Worm (Caenorhabditis elegans) whole organism, young adult: Measurements from ENCODE around the gene pkhm-2.

Source experiments
- D2030.7 ChIP-seq: fragments of 200-800 bp; sonication (Bioruptor generic); IDR thresholded peaks from 2 replicates; pipeline ENCODE4 v1.3.6; 2022; ENCODE audit warnings: missing genetic modification reagents, missing genetic modification characterization, missing compliant biosample characterization
- F23B12.7 ChIP-seq: sonication (generic microtip); optimal IDR thresholded peaks from 2 replicates; lab custom pipeline; 2017; ENCODE audit warnings: missing genetic modification characterization, mild to moderate bottlenecking, missing compliant biosample characterization, antibody characterized with exemption, moderate library complexity; ENCODE audit not compliant: insufficient read depth
- F33H1.4 ChIP-seq: fragments of 200-800 bp; sonication (Bioruptor generic); IDR thresholded peaks from 2 replicates; pipeline ENCODE4 v1.3.6; 2022; ENCODE audit warnings: missing genetic modification reagents, missing genetic modification characterization, missing compliant biosample characterization
- F39B2.1 ChIP-seq: fragments of 200-800 bp; sonication (Bioruptor generic); IDR thresholded peaks from 2 replicates; pipeline ENCODE4 v1.3.6; 2022; ENCODE audit warnings: missing genetic modification reagents, missing genetic modification characterization, missing compliant biosample characterization
- F57C9.4 ChIP-seq: sonication (generic microtip); optimal IDR thresholded peaks from 2 replicates; lab custom pipeline; 2017; ENCODE audit warnings: mild to moderate bottlenecking, missing genetic modification characterization, missing compliant biosample characterization
- K11D2.4 ChIP-seq: fragments of 200-800 bp; sonication (Bioruptor generic); IDR thresholded peaks from 2 replicates; pipeline ENCODE4 v1.3.6; 2022; ENCODE audit warnings: missing genetic modification reagents, missing genetic modification characterization, missing compliant biosample characterization
- K12H6.12 ChIP-seq: fragments of 200-800 bp; sonication (Bioruptor generic); optimal IDR thresholded peaks from 2 replicates; lab custom pipeline; 2018; ENCODE audit warnings: mild to moderate bottlenecking, missing genetic modification characterization, missing compliant biosample characterization
- atf-7 ChIP-seq: sonication (generic microtip); optimal IDR thresholded peaks from 2 replicates; lab custom pipeline; 2017; ENCODE audit warnings: mild to moderate bottlenecking, missing genetic modification characterization, missing compliant biosample characterization
- athp-1 ChIP-seq: sonication (generic microtip); optimal IDR thresholded peaks from 2 replicates; lab custom pipeline; 2017; ENCODE audit warnings: mild to moderate bottlenecking, missing genetic modification characterization, missing compliant biosample characterization
- attf-3 ChIP-seq: fragments of 200-800 bp; sonication (Bioruptor generic); conservative IDR thresholded peaks from 2 replicates; pipeline ENCODE4 v1.3.6; 2022; ENCODE audit warnings: missing genetic modification reagents, missing genetic modification characterization, missing compliant biosample characterization
- bed-1 ChIP-seq: fragments of 200-800 bp; sonication (Bioruptor generic); IDR thresholded peaks from 2 replicates; pipeline ENCODE4 v1.3.6; 2022; ENCODE audit warnings: missing genetic modification reagents, missing genetic modification characterization, missing compliant biosample characterization
- ccch-3 ChIP-seq: fragments of 200-800 bp; sonication (Bioruptor generic); optimal IDR thresholded peaks from 2 replicates; lab custom pipeline; 2018; ENCODE audit warnings: mild to moderate bottlenecking, missing genetic modification characterization, missing compliant biosample characterization
- cebp-1 ChIP-seq, 2 experiments: fragments of 200-800 bp in 1 of 2; sonication (Bioruptor generic) in 1 of 2; sonication (generic microtip) in 1 of 2; IDR thresholded peaks in 1 of 2; optimal IDR thresholded peaks in 1 of 2; 2 replicates each; pipeline versions ENCODE4 v1.3.6 to Lab custom; 2017 to 2022; ENCODE audit warnings: missing compliant biosample characterization in 2 of 2, missing genetic modification characterization in 2 of 2, mild to moderate bottlenecking in 1 of 2, missing genetic modification reagents in 1 of 2, moderate library complexity in 1 of 2
- ceh-27 ChIP-seq: fragments of 200-800 bp; sonication (Bioruptor generic); optimal IDR thresholded peaks from 2 replicates; lab custom pipeline; 2018; ENCODE audit warnings: mild to moderate bottlenecking, missing genetic modification characterization, moderate library complexity, missing compliant biosample characterization
- ceh-40 ChIP-seq: fragments of 200-800 bp; sonication (Bioruptor generic); IDR thresholded peaks from 2 replicates; pipeline ENCODE4 v1.3.6; 2022; ENCODE audit warnings: missing genetic modification characterization, missing compliant biosample characterization
- die-1 ChIP-seq: sonication (generic microtip); optimal IDR thresholded peaks from 2 replicates; lab custom pipeline; 2016; ENCODE audit warnings: missing genotype, mild to moderate bottlenecking, missing genetic modification characterization, missing compliant biosample characterization
- dox-1 ChIP-seq: fragments of 200-800 bp; sonication (Bioruptor generic); IDR thresholded peaks from 2 replicates; pipeline ENCODE4 v1.3.6; 2022; ENCODE audit warnings: missing genetic modification reagents, missing genetic modification characterization, missing compliant biosample characterization
- dpff-1 ChIP-seq: sonication (generic microtip); optimal IDR thresholded peaks from 2 replicates; lab custom pipeline; 2017; ENCODE audit warnings: mild to moderate bottlenecking, missing genetic modification characterization, missing compliant biosample characterization
- ekl-4 ChIP-seq: fragments of 200-800 bp; sonication (Bioruptor generic); IDR thresholded peaks from 2 replicates; pipeline ENCODE4 v1.3.6; 2022; ENCODE audit warnings: missing genetic modification reagents, missing genetic modification characterization, missing compliant biosample characterization
- ets-4 ChIP-seq: fragments of 200-800 bp; sonication (Bioruptor generic); optimal IDR thresholded peaks from 2 replicates; lab custom pipeline; 2018; ENCODE audit warnings: mild to moderate bottlenecking, missing genetic modification characterization, missing compliant biosample characterization
- hlh-26 ChIP-seq: fragments of 200-800 bp; sonication (Bioruptor generic); conservative IDR thresholded peaks from 2 replicates; pipeline ENCODE4 v1.3.6; 2022; ENCODE audit warnings: missing genetic modification reagents, missing genetic modification characterization, missing compliant biosample characterization
- hmg-1.2 ChIP-seq: fragments of 200-800 bp; sonication (Bioruptor generic); IDR thresholded peaks from 2 replicates; pipeline ENCODE4 v1.3.6; 2022; ENCODE audit warnings: missing genetic modification reagents, missing genetic modification characterization, missing compliant biosample characterization
- hrde-1 ChIP-seq: sonication (generic microtip); optimal IDR thresholded peaks from 2 replicates; lab custom pipeline; 2016; ENCODE audit warnings: missing genetic modification characterization, mild to moderate bottlenecking, missing compliant biosample characterization, moderate library complexity, missing genotype, missing genetic modification reagents, borderline replicate concordance
- let-607 ChIP-seq, 2 experiments: fragments of 200-800 bp in 1 of 2; sonication (Bioruptor generic) in 1 of 2; sonication (generic microtip) in 1 of 2; optimal IDR thresholded peaks; 2 replicates each; lab custom pipeline; 2016 to 2018; ENCODE audit warnings: mild to moderate bottlenecking in 2 of 2, missing compliant biosample characterization in 2 of 2, missing genetic modification characterization in 2 of 2, moderate library complexity in 2 of 2, missing genotype in 1 of 2
- lin-40 ChIP-seq: sonication (generic microtip); optimal IDR thresholded peaks from 2 replicates; lab custom pipeline; 2016; ENCODE audit warnings: missing genetic modification characterization, mild to moderate bottlenecking, missing compliant biosample characterization, missing genotype, missing genetic modification reagents
- madf-3 ChIP-seq: fragments of 200-800 bp; sonication (Bioruptor generic); IDR thresholded peaks from 2 replicates; pipeline ENCODE4 v1.3.6; 2022; ENCODE audit warnings: missing genetic modification reagents, missing genetic modification characterization, missing compliant biosample characterization
- mel-28 ChIP-seq: sonication (generic microtip); optimal IDR thresholded peaks from 2 replicates; lab custom pipeline; 2016; ENCODE audit warnings: borderline replicate concordance, mild to moderate bottlenecking, missing genetic modification characterization, missing compliant biosample characterization
- mxl-1 ChIP-seq: sonication (generic microtip); optimal IDR thresholded peaks from 2 replicates; lab custom pipeline; 2016; ENCODE audit warnings: missing genetic modification characterization, missing compliant biosample characterization
- nfya-2 ChIP-seq: fragments of 200-800 bp; sonication (Bioruptor generic); IDR thresholded peaks from 2 replicates; pipeline ENCODE4 v1.3.6; 2022; ENCODE audit warnings: missing genetic modification reagents, missing genetic modification characterization, missing compliant biosample characterization
- nhr-80 ChIP-seq: sonication (generic microtip); optimal IDR thresholded peaks from 2 replicates; lab custom pipeline; 2016; ENCODE audit warnings: missing genetic modification characterization, missing compliant biosample characterization
- pbrm-1 ChIP-seq: fragments of 200-800 bp; sonication (Bioruptor generic); IDR thresholded peaks from 2 replicates; pipeline ENCODE4 v1.3.6; 2022; ENCODE audit warnings: missing genetic modification reagents, missing genetic modification characterization, missing compliant biosample characterization
- rec-8 ChIP-seq, 2 experiments: sonication (generic microtip); optimal IDR thresholded peaks; 2 replicates each; lab custom pipeline; 2016; ENCODE audit warnings: mild to moderate bottlenecking in 2 of 2, missing genetic modification characterization in 2 of 2, missing genetic modification reagents in 2 of 2, missing genotype in 2 of 2, missing biosample characterization in 1 of 2, missing compliant biosample characterization in 1 of 2, moderate library complexity in 1 of 2
- snpc-1.1 ChIP-seq: sonication (generic microtip); optimal IDR thresholded peaks from 2 replicates; lab custom pipeline; 2017; ENCODE audit warnings: missing genetic modification characterization, mild to moderate bottlenecking, missing compliant biosample characterization, antibody characterized with exemption, moderate library complexity, missing genotype, missing genetic modification reagents; ENCODE audit not compliant: insufficient read depth
- snpc-4 ChIP-seq, 5 experiments: fragments of 150-350 bp in 1 of 5; sonication (generic microtip) in 4 of 5; optimal IDR thresholded peaks; 2 replicates each; lab custom pipeline; 2014 to 2018; ENCODE audit warnings: missing genetic modification characterization in 5 of 5, missing biosample characterization in 3 of 5, antibody characterized with exemption in 2 of 5, mild to moderate bottlenecking in 2 of 5, missing compliant biosample characterization in 2 of 5, missing genotype in 2 of 5, moderate library complexity in 2 of 5, missing genetic modification reagents in 1 of 5
- tbp1 ChIP-seq: fragments of 200-800 bp; sonication (Bioruptor generic); optimal IDR thresholded peaks from 2 replicates; lab custom pipeline; 2018; ENCODE audit warnings: mild to moderate bottlenecking, missing genetic modification characterization, missing compliant biosample characterization
- unc-130 ChIP-seq: sonication (generic microtip); optimal IDR thresholded peaks from 2 replicates; lab custom pipeline; 2016; ENCODE audit warnings: missing genetic modification reagents, missing genetic modification characterization, missing compliant biosample characterization
- zfh-2 ChIP-seq: fragments of 200-800 bp; sonication (Bioruptor generic); conservative IDR thresholded peaks from 2 replicates; pipeline ENCODE4 v1.3.6; 2022; ENCODE audit warnings: missing genetic modification reagents, missing genetic modification characterization, missing compliant biosample characterization
- zim-3 ChIP-seq: sonication (generic microtip); optimal IDR thresholded peaks from 2 replicates; lab custom pipeline; 2017; ENCODE audit warnings: mild to moderate bottlenecking, missing genetic modification characterization, moderate library complexity, missing compliant biosample characterization
- ztf-26 ChIP-seq: sonication (generic microtip); optimal IDR thresholded peaks from 2 replicates; lab custom pipeline; 2017; ENCODE audit warnings: missing genetic modification characterization, missing compliant biosample characterization

pkhm-2 gene

ce11 chrX:15221865-15222551 lies 40.7 kb upstream of the pkhm-2 start:
- TF ChIP-seq pbrm-1 (GFP tag; lab: Robert Waterston, UW), result no peak
- no peak for TF ChIP-seq athp-1 (tag; lab: Kevin White, UChicago)
- no peak for TF ChIP-seq zim-3
- TF ChIP-seq zfh-2 (GFP tag; lab: Robert Waterston, UW), result peak; percentile 36; the same call in 1 of the 2 replicates
- no peak for TF ChIP-seq cebp-1 (GFP tag; IDR thresholded peaks at IDR 0.05; lab: Robert Waterston, UW)
- peak; percentile 26 for TF ChIP-seq cebp-1 (tag; optimal IDR thresholded peaks at IDR 0.05; lab: Kevin White, UChicago)
- no peak for TF ChIP-seq hlh-26 (GFP tag; lab: Robert Waterston, UW)
- no peak for TF ChIP-seq die-1 (tag; lab: Kevin White, UChicago)
- TF ChIP-seq ccch-3, result no peak
- peak; percentile 12 for TF ChIP-seq lin-40 (tag; lab: Kevin White, UChicago)
- 0 out of 2 replicates have a peak, but pooled peaks have one; percentile 35 for TF ChIP-seq dox-1 (GFP tag; lab: Robert Waterston, UW)
- TF ChIP-seq bed-1 (GFP tag; lab: Robert Waterston, UW), result no peak
- no peak for TF ChIP-seq dpff-1 (tag; lab: Kevin White, UChicago)
- TF ChIP-seq F57C9.4, result no peak
- TF ChIP-seq F23B12.7, result no peak
- TF ChIP-seq mel-28 (tag; lab: Kevin White, UChicago), result no peak
- TF ChIP-seq ceh-27 (GFP tag; lab: Kevin White, UChicago), result peak; percentile 22
- no peak for TF ChIP-seq ekl-4 (GFP tag; lab: Robert Waterston, UW)
- TF ChIP-seq hmg-1.2 (GFP tag; lab: Robert Waterston, UW), result peak; percentile 54; the same call in 1 of the 2 replicates
- no peak for TF ChIP-seq unc-130
- TF ChIP-seq D2030.7 (GFP tag; lab: Robert Waterston, UW), result no peak
- no peak for TF ChIP-seq snpc-1.1
- TF ChIP-seq nhr-80 (tag; lab: Kevin White, UChicago), result peak; percentile 77
- TF ChIP-seq ztf-26 (tag; lab: Kevin White, UChicago), result no peak
- TF ChIP-seq let-607 (tag; optimal IDR thresholded peaks at IDR 0.05; lab: Kevin White, UChicago), result peak in 1 of 2 experiments; percentile 6
- peak; percentile 25 for TF ChIP-seq tbp1 (GFP tag; lab: Kevin White, UChicago)
- no peak for TF ChIP-seq ets-4 (GFP tag; lab: Kevin White, UChicago)

DNA sequence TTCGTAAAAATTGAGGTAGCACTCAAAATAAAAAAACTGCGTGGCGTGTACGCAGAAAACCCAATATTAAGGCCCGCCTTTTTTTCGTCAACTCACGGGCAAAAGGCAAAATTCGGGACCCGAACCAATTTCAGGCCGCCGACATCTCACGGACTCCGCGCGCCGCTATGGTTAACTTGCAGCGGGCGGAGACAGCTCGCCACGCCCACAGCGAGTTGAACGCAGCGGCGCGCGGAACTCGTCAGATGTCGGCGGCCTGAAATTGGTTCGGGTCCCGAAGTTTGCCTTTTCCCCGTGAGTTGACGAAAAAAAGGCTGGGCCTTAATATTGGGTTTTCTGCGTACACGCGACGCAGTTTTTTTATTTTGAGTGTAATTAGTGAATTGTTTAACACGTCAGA lies 39.8 kb upstream of the pkhm-2 start:
- TF ChIP-seq bed-1 (GFP tag; lab: Robert Waterston, UW) (0 out of 2 replicates have a peak, but pooled peaks have one; percentile 45), rec-8 (tag; optimal IDR thresholded peaks at IDR 0.05; lab: Kevin White, UChicago) (no peak), snpc-4 (GFP tag; optimal IDR thresholded peaks at IDR 0.05; lab: Kevin White, UChicago) (no peak), snpc-4 (tag; optimal IDR thresholded peaks at IDR 0.05; lab: Kevin White, UChicago) (peak in 2 of 4 experiments; percentile 45 to 73)
- TF ChIP-seq, all 124 proteins: peak for 2

DNA sequence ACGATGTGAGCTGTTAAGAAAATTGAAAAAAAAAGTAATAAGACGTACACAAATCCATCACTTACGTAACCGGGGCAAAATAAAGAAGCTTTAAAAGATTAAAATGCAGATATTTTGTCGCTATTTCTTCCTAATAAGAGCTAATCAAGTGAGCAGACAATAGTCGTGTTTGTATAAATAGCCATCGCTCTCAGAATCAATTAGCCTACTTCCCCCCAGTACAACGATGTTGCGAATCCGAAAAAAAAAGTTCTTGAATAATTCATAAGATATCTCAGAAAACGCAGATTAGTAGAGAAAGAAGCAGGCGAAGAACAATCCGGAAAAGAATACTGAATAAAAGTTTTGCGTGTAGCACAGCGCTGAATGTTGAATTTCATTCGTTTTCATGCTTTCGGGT lies 34.0 kb upstream of the pkhm-2 start:
- no peak for TF ChIP-seq F33H1.4
- TF ChIP-seq K12H6.12 (tag; lab: Kevin White, UChicago), result no peak
- TF ChIP-seq ceh-40 (GFP tag; lab: Robert Waterston, UW), result no peak
- no peak for TF ChIP-seq F39B2.1 (GFP tag; lab: Robert Waterston, UW)
- TF ChIP-seq atf-7 (tag; lab: Kevin White, UChicago), result no peak
- no peak for TF ChIP-seq nfya-2
- TF ChIP-seq mxl-1 (tag; lab: Kevin White, UChicago), result no peak
- TF ChIP-seq attf-3, result no peak
- TF ChIP-seq K11D2.4, result no peak
- no peak for TF ChIP-seq madf-3 (GFP tag; lab: Robert Waterston, UW)
- no peak for TF ChIP-seq hrde-1
